Fruit fly (Drosophila melanogaster): Measurements from ENCODE around the gene TotC.

TotC gene

DNA sequence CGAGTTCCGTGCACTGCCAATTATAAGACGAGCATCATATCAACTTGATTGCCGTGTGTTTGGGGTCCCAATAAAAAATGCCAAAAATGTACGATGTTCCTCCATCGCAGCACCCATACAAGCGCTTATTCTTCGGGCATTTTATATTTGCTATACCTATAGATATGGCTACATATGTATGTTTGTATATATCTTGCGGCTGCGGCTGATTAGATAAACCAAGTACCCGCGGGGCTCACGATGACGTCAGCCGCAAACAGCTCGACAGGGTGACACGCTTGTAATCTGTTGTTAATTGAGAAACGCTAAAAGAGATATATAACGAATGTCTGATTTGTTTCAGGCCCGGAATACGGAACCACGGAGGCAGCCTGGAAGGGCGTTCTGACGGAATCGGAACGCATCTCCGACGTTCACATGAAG is 35.5 kb upstream of the TotC start (continued):
- TF ChIP-seq dpn (GFP tag; optimal IDR thresholded peaks at IDR 0.05) = no peak
- no peak for TF ChIP-seq pan (optimal IDR thresholded peaks at IDR 0.05)
- peak in 1 of 2 experiments; percentile 12 for TF ChIP-seq pan (GFP tag; optimal IDR thresholded peaks at IDR 0.05 in 1 of 2, IDR thresholded peaks at IDR 0.05 in 1 of 2)
- no peak for TF ChIP-seq Doc2 (GFP tag; IDR thresholded peaks at IDR 0.05)
- peak; percentile 57 for TF ChIP-seq CG6254 (GFP tag; optimal IDR thresholded peaks at IDR 0.05)
- no peak for TF ChIP-seq CG13624 (GFP tag; optimal IDR thresholded peaks at IDR 0.05)
- no peak for TF ChIP-seq gem (tag; optimal IDR thresholded peaks at IDR 0.05)
- TF ChIP-seq Meics (GFP tag; optimal IDR thresholded peaks at IDR 0.05) = no peak
- TF ChIP-seq CG10543 (GFP tag; optimal IDR thresholded peaks at IDR 0.05) = peak; percentile 74
- TF ChIP-seq CG4820 (GFP tag; optimal IDR thresholded peaks at IDR 0.05) = no peak
- peak; percentile 92 for TF ChIP-seq mirr (GFP tag; optimal IDR thresholded peaks at IDR 0.05)
- TF ChIP-seq CG18599 (GFP tag; optimal IDR thresholded peaks at IDR 0.05) = peak; percentile 14
- peak; percentile 13 for TF ChIP-seq CG13296 (GFP tag; optimal IDR thresholded peaks at IDR 0.05)
- peak; percentile 55 for TF ChIP-seq lab (GFP tag; optimal IDR thresholded peaks at IDR 0.05)
- no peak for TF ChIP-seq CG9876 (GFP tag; optimal IDR thresholded peaks at IDR 0.05)
- peak; percentile 24 for TF ChIP-seq CG12071 (GFP tag; optimal IDR thresholded peaks at IDR 0.05)
- TF ChIP-seq Nf-YC (tag; optimal IDR thresholded peaks at IDR 0.05) = peak; percentile 6
- TF ChIP-seq nau (GFP tag; optimal IDR thresholded peaks at IDR 0.05) = peak; percentile 0
- no peak for TF ChIP-seq knrl (GFP tag; IDR thresholded peaks at IDR 0.05; ENCODE audit: partially characterized antibody)
- no peak for TF ChIP-seq E2f2 (GFP tag; IDR thresholded peaks at IDR 0.05)
- no peak for TF ChIP-seq CG8290 (GFP tag; optimal IDR thresholded peaks at IDR 0.05)
- TF ChIP-seq CG8290 (tag; optimal IDR thresholded peaks at IDR 0.05) = peak in 1 of 2 experiments; percentile 17
- TF ChIP-seq lbe (GFP tag; optimal IDR thresholded peaks at IDR 0.05) = no peak
- no peak for TF ChIP-seq Sox102F (GFP tag; optimal IDR thresholded peaks at IDR 0.05)
- TF ChIP-seq Dfd (GFP tag; optimal IDR thresholded peaks at IDR 0.05) = no peak
- peak; percentile 71 for TF ChIP-seq CG10366 (GFP tag; IDR thresholded peaks at IDR 0.05)
- no peak for TF ChIP-seq CG13775 (GFP tag; optimal IDR thresholded peaks at IDR 0.05)
- peak; percentile 19; the same call in 1 of the 2 replicates for TF ChIP-seq slbo (GFP tag; IDR thresholded peaks at IDR 0.05)
- no peak for TF ChIP-seq sens (GFP tag)
- TF ChIP-seq BtbVII (GFP tag; optimal IDR thresholded peaks at IDR 0.05) = peak; percentile 57
- TF ChIP-seq CG13894 (tag; optimal IDR thresholded peaks at IDR 0.05) = peak; percentile 82
- TF ChIP-seq grn (GFP tag; optimal IDR thresholded peaks at IDR 0.05) = no peak
- peak in 1 of 2 experiments; percentile 74 for TF ChIP-seq Pdp1 (GFP tag; optimal IDR thresholded peaks at IDR 0.05)
- TF ChIP-seq CG11247 (GFP tag; IDR thresholded peaks at IDR 0.05) = no peak
- no peak for TF ChIP-seq MBD-R2 (GFP tag; IDR thresholded peaks at IDR 0.05)
- peak; percentile 78 for TF ChIP-seq GATAe (GFP tag; conservative IDR thresholded peaks at IDR 0.05)
- no peak for TF ChIP-seq BEAF-32 (GFP tag; optimal IDR thresholded peaks at IDR 0.05)
- no peak for TF ChIP-seq CG7839 (tag; optimal IDR thresholded peaks at IDR 0.05)
- TF ChIP-seq Med (GFP tag) = peak; percentile 61
- peak; percentile 14 for TF ChIP-seq cg (GFP tag; optimal IDR thresholded peaks at IDR 0.05)
- peak; percentile 13 for TF ChIP-seq CG31365 (tag; optimal IDR thresholded peaks at IDR 0.05)
- TF ChIP-seq tio (GFP tag; optimal IDR thresholded peaks at IDR 0.05) = no peak
- TF ChIP-seq CG3281 (GFP tag; optimal IDR thresholded peaks at IDR 0.05) = peak; percentile 12

All from whole organism, embryonic.